Worm (Caenorhabditis elegans): ENCODE measurements around the gene pals-25.

pals-25 gene

DNA sequence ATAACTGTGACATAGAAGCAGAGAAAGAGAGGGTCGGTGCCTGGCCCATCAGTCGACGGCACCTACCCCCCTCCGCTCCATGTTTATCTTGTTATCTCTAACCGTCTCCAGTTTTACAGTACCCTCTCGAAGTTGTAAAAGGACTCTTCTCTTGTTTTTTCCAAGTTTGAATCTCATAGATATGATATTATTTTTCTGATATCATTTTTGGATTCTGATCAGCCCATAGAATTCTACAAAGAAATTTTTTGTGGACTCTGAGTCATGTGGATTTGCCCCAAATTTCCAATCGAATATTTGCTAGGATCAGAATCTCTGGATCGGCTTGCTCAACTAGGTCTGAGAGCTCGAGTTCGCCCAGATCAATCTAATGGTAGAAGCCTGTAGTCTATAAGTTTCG, 19.7 kb upstream of the pals-25 start, which contains the start of gene C29F9.6:
Gene C29F9.6 (plus strand): TSS at position 301 of the 400 bp plus-strand sequence.
- no peak for TF ChIP-seq mes-2 (tag; optimal IDR thresholded peaks at IDR 0.05; ENCODE audit: poor library complexity, severe bottlenecking)
- TF ChIP-seq ztf-11 (tag; optimal IDR thresholded peaks at IDR 0.05): no peak
- TF ChIP-seq mxl-3 (GFP tag; optimal IDR thresholded peaks at IDR 0.05): no peak
- no peak for TF ChIP-seq zip-2 (tag; optimal IDR thresholded peaks at IDR 0.05)
- TF ChIP-seq arid-1 (GFP tag; conservative IDR thresholded peaks at IDR 0.05): no peak
- no peak for TF ChIP-seq ama-1 (optimal IDR thresholded peaks at IDR 0.05)
- no peak for TF ChIP-seq nhr-237 (tag; optimal IDR thresholded peaks at IDR 0.05)
- no peak for TF ChIP-seq egl-43 (GFP tag; IDR thresholded peaks at IDR 0.05)
- TF ChIP-seq nhr-111 (GFP tag; optimal IDR thresholded peaks at IDR 0.05): no peak
- no peak for TF ChIP-seq lin-39 (tag; optimal IDR thresholded peaks at IDR 0.05)
- no peak for TF ChIP-seq skn-1 (tag; optimal IDR thresholded peaks at IDR 0.05)
- TF ChIP-seq madf-9 (GFP tag; conservative IDR thresholded peaks at IDR 0.05): no peak
- no peak for TF ChIP-seq F44E2.7 (GFP tag; IDR thresholded peaks at IDR 0.05)
- no peak for TF ChIP-seq duxl-1 (tag; optimal IDR thresholded peaks at IDR 0.05; ENCODE audit: poor library complexity)
- no peak for TF ChIP-seq T20F7.1 (GFP tag; optimal IDR thresholded peaks at IDR 0.05)
- no peak for TF ChIP-seq zip-11 (GFP tag; IDR thresholded peaks at IDR 0.05)
- no peak for TF ChIP-seq nhr-10 (tag; optimal IDR thresholded peaks at IDR 0.05)
- TF ChIP-seq vab-7 (GFP tag; IDR thresholded peaks at IDR 0.05): no peak
- TF ChIP-seq nhr-25 (tag; optimal IDR thresholded peaks at IDR 0.05; ENCODE audit: borderline replicate concordance, insufficient read depth): no peak

DNA sequence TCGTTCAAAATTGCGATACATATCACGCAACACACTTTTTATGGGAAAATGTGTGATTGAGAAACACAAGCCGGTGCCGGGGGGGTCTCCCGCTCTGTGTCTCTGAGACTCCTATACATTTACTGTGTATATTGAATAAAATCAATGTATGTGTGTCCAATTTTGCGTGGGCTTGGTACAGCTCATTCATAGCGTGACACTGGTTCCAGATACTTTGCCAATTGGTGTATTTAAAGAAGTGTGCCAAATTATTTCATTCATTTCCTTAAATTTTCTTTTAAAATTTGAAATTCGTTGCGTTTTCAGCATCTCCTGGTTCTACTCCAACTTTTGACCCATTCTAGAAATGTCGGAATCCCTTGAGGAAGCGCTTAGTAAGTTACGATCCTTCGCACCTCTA, 17.1 kb upstream of the pals-25 start, which contains the start of gene C29F9.5:
Gene C29F9.5 (plus strand): TSS at position 301 of the 400 bp plus-strand sequence.
- TF ChIP-seq unc-62 (GFP tag; optimal IDR thresholded peaks at IDR 0.05 in 1 of 2) (peak in 1 of 2 experiments; percentile 59), unc-62 (tag; optimal IDR thresholded peaks at IDR 0.05) (no peak), daf-19 (GFP tag; conservative IDR thresholded peaks at IDR 0.05) (no peak)

DNA sequence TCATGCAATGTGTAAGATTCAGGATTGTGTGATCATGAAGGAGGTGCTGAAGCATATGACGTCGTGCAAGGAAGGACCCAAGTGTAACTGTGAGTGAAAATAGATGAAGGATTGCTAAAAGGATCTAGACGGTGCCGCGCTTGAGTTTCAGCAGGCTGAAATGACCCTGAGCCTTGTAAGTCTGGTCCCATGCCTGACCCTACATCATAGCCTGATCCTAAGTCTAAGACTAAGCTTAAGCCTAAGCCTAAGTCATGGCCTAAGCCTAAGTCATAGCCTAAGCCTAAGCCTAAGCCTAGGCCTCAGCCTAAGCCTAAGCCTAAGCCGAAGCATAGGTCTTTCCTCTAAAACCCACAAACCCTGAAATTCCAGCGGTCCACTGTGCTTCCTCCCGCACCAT, 16.4 kb upstream of the pals-25 start:
- no peak for TF ChIP-seq nhr-102 (tag; optimal IDR thresholded peaks at IDR 0.05)
- peak; percentile 91 for TF ChIP-seq aha-1 (tag)

DNA sequence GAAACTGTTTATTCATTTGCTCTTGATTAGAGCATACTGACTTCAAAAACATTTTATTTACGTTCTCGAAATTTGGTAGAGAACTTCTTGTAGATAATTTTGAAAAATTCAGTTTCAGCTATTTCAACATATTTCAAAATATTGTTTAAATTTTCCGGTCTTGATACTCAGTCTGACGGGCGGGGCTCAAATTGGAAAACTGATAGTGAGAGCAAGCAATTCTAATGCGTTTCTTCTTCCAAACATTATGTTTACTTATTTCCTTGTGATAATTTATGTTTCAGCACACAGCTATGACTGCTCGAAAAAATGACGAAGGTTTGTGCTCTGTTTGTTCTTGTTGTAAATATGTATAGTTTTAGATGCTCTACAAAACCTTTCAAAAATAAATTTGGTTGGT, 14.1 kb upstream of the pals-25 start, which contains the start of gene pals-24:
Gene pals-24 (plus strand): TSS at position 237 of the 400 bp plus-strand sequence.
- TF ChIP-seq F49E8.2 (tag; optimal IDR thresholded peaks at IDR 0.05; ENCODE audit: borderline replicate concordance) (no peak), pqm-1 (tag; optimal IDR thresholded peaks at IDR 0.05) (peak; percentile 94), daf-16 (GFP tag; optimal IDR thresholded peaks at IDR 0.05) (no peak), daf-16 (tag; optimal IDR thresholded peaks at IDR 0.05) (peak; percentile 98), zip-2 (tag; optimal IDR thresholded peaks at IDR 0.05) (peak; percentile 46), aha-1 (tag) (peak; percentile 62), attf-4 (tag; optimal IDR thresholded peaks at IDR 0.05) (no peak), dve-1 (tag; optimal IDR thresholded peaks at IDR 0.05; ENCODE audit: insufficient read depth) (peak; percentile 61), dmd-6 (GFP tag; IDR thresholded peaks at IDR 0.05) (peak; percentile 59), nhr-28 (tag; optimal IDR thresholded peaks at IDR 0.05) (peak; percentile 86), lin-15B (tag; optimal IDR thresholded peaks at IDR 0.05) (no peak), mxl-3 (GFP tag; optimal IDR thresholded peaks at IDR 0.05) (peak; percentile 3), unc-130 (GFP tag; optimal IDR thresholded peaks at IDR 0.05) (no peak), php-3 (GFP tag; IDR thresholded peaks at IDR 0.05) (peak; percentile 55; the same call in 1 of the 2 replicates), hlh-11 (tag; optimal IDR thresholded peaks at IDR 0.05) (peak; percentile 74)
